Worm (Caenorhabditis elegans) whole organism, L1 larva: Measurements from ENCODE around the gene nhr-260.

ENCODE experiments used
- C04F5.9 ChIP-seq: sonication (generic microtip); optimal IDR thresholded peaks from 2 replicates; lab custom pipeline; 2016; ENCODE audit warnings: missing genetic modification characterization, missing compliant biosample characterization
- Y116A8C.19 ChIP-seq: sonication (generic microtip); optimal IDR thresholded peaks from 2 replicates; lab custom pipeline; 2016; ENCODE audit warnings: missing compliant biosample characterization, missing genetic modification characterization, borderline replicate concordance
- alr-1 ChIP-seq: fragments of 200-800 bp; sonication (Bioruptor generic); optimal IDR thresholded peaks from 2 replicates; lab custom pipeline; 2018; ENCODE audit warnings: borderline replicate concordance, mild to moderate bottlenecking, missing genetic modification characterization, missing compliant biosample characterization
- ama-1 ChIP-seq: fragments of 150-350 bp; optimal IDR thresholded peaks from 2 replicates; lab custom pipeline; 2014
- ceh-63 ChIP-seq: fragments of 200-800 bp; sonication (Bioruptor generic); optimal IDR thresholded peaks from 2 replicates; lab custom pipeline; 2018; ENCODE audit warnings: mild to moderate bottlenecking, missing genetic modification characterization, missing compliant biosample characterization
- dpl-1 ChIP-seq, 3 experiments: fragments of 150-350 bp in 2 of 3; sonication (generic microtip) in 1 of 3; optimal IDR thresholded peaks; 2 replicates each; lab custom pipeline; 2014 to 2017; ENCODE audit warnings: missing biosample characterization in 3 of 3, missing genetic modification characterization in 3 of 3, missing genetic modification reagents in 3 of 3
- dsc-1 ChIP-seq: sonication (generic microtip); optimal IDR thresholded peaks from 2 replicates; lab custom pipeline; 2016; ENCODE audit warnings: mild to moderate bottlenecking, missing genetic modification characterization, missing compliant biosample characterization
- efl-1 ChIP-seq, 4 experiments: fragments of 150-350 bp; optimal IDR thresholded peaks in 3 of 4; peaks in 1 of 4; 1 replicate in 1 of 4; 2 replicates in 3 of 4; lab custom pipeline; 2014; ENCODE audit warnings: missing biosample characterization in 2 of 4, missing genetic modification characterization in 2 of 4, missing genetic modification reagents in 2 of 4
- efl-3 ChIP-seq: fragments of 200-800 bp; sonication (Bioruptor generic); optimal IDR thresholded peaks from 2 replicates; lab custom pipeline; 2018; ENCODE audit warnings: mild to moderate bottlenecking, missing genetic modification characterization, missing compliant biosample characterization
- egl-13 ChIP-seq: sonication (generic microtip); optimal IDR thresholded peaks from 2 replicates; lab custom pipeline; 2016; ENCODE audit warnings: missing genotype, missing genetic modification reagents, missing genetic modification characterization, missing compliant biosample characterization
- elt-2 ChIP-seq: sonication (generic microtip); optimal IDR thresholded peaks from 2 replicates; lab custom pipeline; 2016; ENCODE audit warnings: missing genetic modification characterization, mild to moderate bottlenecking, inconsistent platforms, missing compliant biosample characterization, missing genetic modification reagents
- elt-3 ChIP-seq, 6 experiments: fragments of 150-350 bp in 1 of 6; sonication (generic microtip); optimal IDR thresholded peaks; 2 replicates each; lab custom pipeline; 2017 to 2018; ENCODE audit warnings: missing biosample characterization in 6 of 6, missing genetic modification characterization in 6 of 6, inconsistent platforms in 1 of 6
- fkh-10 ChIP-seq: sonication (generic microtip); optimal IDR thresholded peaks from 2 replicates; lab custom pipeline; 2017; ENCODE audit warnings: missing biosample characterization, missing genetic modification reagents, missing genetic modification characterization
- fkh-4 ChIP-seq: sonication (generic microtip); optimal IDR thresholded peaks from 2 replicates; lab custom pipeline; 2016; ENCODE audit warnings: missing compliant biosample characterization, missing genetic modification characterization, borderline replicate concordance
- fos-1 ChIP-seq: fragments of 150-350 bp; optimal IDR thresholded peaks from 2 replicates; lab custom pipeline; 2014; ENCODE audit warnings: missing biosample characterization, missing genetic modification characterization
- grh-1 ChIP-seq: fragments of 200-800 bp; sonication (Bioruptor generic); IDR thresholded peaks from 2 replicates; pipeline ENCODE4 v1.3.6; 2022; ENCODE audit warnings: missing genetic modification reagents, missing genetic modification characterization, missing compliant biosample characterization
- hpl-2 ChIP-seq: fragments of 150-350 bp; optimal IDR thresholded peaks from 2 replicates; lab custom pipeline; 2014; ENCODE audit warnings: missing biosample characterization, missing genetic modification reagents, missing genetic modification characterization
- irx-1 ChIP-seq: sonication (generic microtip); optimal IDR thresholded peaks from 2 replicates; lab custom pipeline; 2016; ENCODE audit warnings: missing genetic modification characterization, missing compliant biosample characterization
- isw-1 ChIP-seq: fragments of 200-800 bp; sonication (Bioruptor generic); IDR thresholded peaks from 2 replicates; pipeline ENCODE4 v1.3.6; 2022; ENCODE audit warnings: missing genetic modification characterization, missing compliant biosample characterization
- lin-35 ChIP-seq, 2 experiments: fragments of 150-350 bp; optimal IDR thresholded peaks; 2 replicates each; lab custom pipeline; 2014; ENCODE audit warnings: missing biosample characterization in 2 of 2, missing genetic modification characterization in 2 of 2, missing genetic modification reagents in 2 of 2
- lsy-2 ChIP-seq, 2 experiments: fragments of 150-350 bp; optimal IDR thresholded peaks; 2 replicates each; lab custom pipeline; 2014; ENCODE audit warnings: missing biosample characterization in 2 of 2, missing genetic modification characterization in 2 of 2
- nhr-11 ChIP-seq: fragments of 150-350 bp; optimal IDR thresholded peaks from 2 replicates; lab custom pipeline; 2014; ENCODE audit warnings: missing biosample characterization, missing genetic modification characterization
- nhr-12 ChIP-seq: sonication (generic microtip); optimal IDR thresholded peaks from 2 replicates; lab custom pipeline; 2017; ENCODE audit warnings: missing biosample characterization, missing genetic modification characterization
- nhr-19 ChIP-seq: fragments of 200-800 bp; sonication (Bioruptor generic); conservative IDR thresholded peaks from 2 replicates; pipeline ENCODE4 v1.3.6; 2022; ENCODE audit warnings: missing genetic modification characterization, missing compliant biosample characterization
- nhr-20 ChIP-seq: sonication (generic microtip); optimal IDR thresholded peaks from 2 replicates; lab custom pipeline; 2016; ENCODE audit warnings: mild to moderate bottlenecking, missing genetic modification characterization, missing compliant biosample characterization
- nhr-237 ChIP-seq: fragments of 150-350 bp; optimal IDR thresholded peaks from 2 replicates; lab custom pipeline; 2014; ENCODE audit warnings: missing biosample characterization, missing genetic modification characterization
- nhr-47 ChIP-seq: sonication (generic microtip); optimal IDR thresholded peaks from 2 replicates; lab custom pipeline; 2016; ENCODE audit warnings: mild to moderate bottlenecking, missing genetic modification characterization, moderate library complexity, missing compliant biosample characterization
- nhr-84 ChIP-seq: sonication (generic microtip); optimal IDR thresholded peaks from 2 replicates; lab custom pipeline; 2017; ENCODE audit warnings: missing biosample characterization, missing genetic modification characterization
- pax-3 ChIP-seq: fragments of 200-800 bp; sonication (Bioruptor generic); optimal IDR thresholded peaks from 2 replicates; lab custom pipeline; 2018; ENCODE audit warnings: mild to moderate bottlenecking, missing genetic modification characterization, moderate library complexity, missing compliant biosample characterization
- snu-23 ChIP-seq: sonication (generic microtip); optimal IDR thresholded peaks from 2 replicates; lab custom pipeline; 2016; ENCODE audit warnings: missing genetic modification characterization, missing compliant biosample characterization
- sptf-1 ChIP-seq: fragments of 150-350 bp; optimal IDR thresholded peaks from 2 replicates; lab custom pipeline; 2014; ENCODE audit warnings: missing biosample characterization, missing genetic modification characterization
- sup-37 ChIP-seq: fragments of 200-800 bp; sonication (Bioruptor generic); optimal IDR thresholded peaks from 2 replicates; lab custom pipeline; 2018; ENCODE audit warnings: mild to moderate bottlenecking, missing genetic modification characterization, missing compliant biosample characterization
- tlp-1 ChIP-seq: fragments of 150-350 bp; optimal IDR thresholded peaks from 2 replicates; lab custom pipeline; 2014; ENCODE audit warnings: missing biosample characterization, missing genetic modification characterization
- unc-130 ChIP-seq: fragments of 150-350 bp; optimal IDR thresholded peaks from 2 replicates; lab custom pipeline; 2017; ENCODE audit warnings: missing biosample characterization, missing genetic modification characterization, inconsistent platforms
- unc-98 ChIP-seq: fragments of 200-800 bp; sonication (Bioruptor generic); IDR thresholded peaks from 2 replicates; pipeline ENCODE4 v1.3.6; 2022; ENCODE audit warnings: missing genetic modification characterization, missing compliant biosample characterization
- vab-15 ChIP-seq: sonication (generic microtip); optimal IDR thresholded peaks from 2 replicates; lab custom pipeline; 2017; ENCODE audit warnings: missing genotype, mild to moderate bottlenecking, missing genetic modification characterization, missing compliant biosample characterization
- zip-4 ChIP-seq: fragments of 200-800 bp; sonication (Bioruptor generic); optimal IDR thresholded peaks from 2 replicates; lab custom pipeline; 2018; ENCODE audit warnings: mild to moderate bottlenecking, missing genetic modification characterization, moderate library complexity, missing compliant biosample characterization
- ztf-11 ChIP-seq, 2 experiments: sonication (generic microtip); optimal IDR thresholded peaks; 2 replicates each; lab custom pipeline; 2016 to 2017; ENCODE audit warnings: missing genetic modification characterization in 2 of 2, missing biosample characterization in 1 of 2, missing compliant biosample characterization in 1 of 2

nhr-260 gene

DNA sequence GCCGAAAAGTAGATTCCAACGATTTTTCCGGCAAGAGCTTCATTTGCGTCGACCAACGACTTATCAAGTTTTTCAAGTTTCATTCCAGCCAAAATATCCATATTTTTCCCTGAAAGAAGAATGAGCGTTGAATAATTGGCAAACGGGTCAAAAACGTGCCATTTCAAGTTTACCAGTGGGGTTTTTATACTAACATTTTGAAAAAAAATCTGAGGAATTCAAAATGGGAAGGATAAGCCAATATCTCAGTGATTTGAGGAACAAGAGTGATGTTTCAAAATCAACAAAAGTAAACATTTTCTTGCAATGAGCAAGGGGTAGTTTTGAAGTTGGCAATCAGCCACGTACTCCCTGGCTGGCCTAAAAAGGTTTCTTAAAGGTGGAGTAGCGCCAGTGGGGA is 22.9 kb upstream of the nhr-260 start, which contains the start of gene trx-5:
Gene trx-5, minus strand, starts transcription at position 101 of the 400 bp plus-strand sequence.
- TF ChIP-seq nhr-11 (tag; lab: Kevin White, UChicago), result no peak
- no peak for TF ChIP-seq nhr-20
- TF ChIP-seq nhr-19 (GFP tag; lab: Robert Waterston, UW), result no peak
- TF ChIP-seq efl-1 (optimal IDR thresholded peaks at IDR 0.05; lab: Kevin White, UChicago), result no peak
- peak in 1 of 2 experiments; percentile 23 for TF ChIP-seq efl-1 (GFP tag; optimal IDR thresholded peaks at IDR 0.05 in 1 of 2; lab: Kevin White, UChicago)
- no peak for TF ChIP-seq alr-1 (tag; lab: Kevin White, UChicago)
- no peak for TF ChIP-seq ceh-63 (GFP tag; lab: Kevin White, UChicago)
- TF ChIP-seq elt-2 (tag; lab: Kevin White, UChicago), result no peak
- TF ChIP-seq tlp-1 (tag; lab: Kevin White, UChicago), result no peak

DNA sequence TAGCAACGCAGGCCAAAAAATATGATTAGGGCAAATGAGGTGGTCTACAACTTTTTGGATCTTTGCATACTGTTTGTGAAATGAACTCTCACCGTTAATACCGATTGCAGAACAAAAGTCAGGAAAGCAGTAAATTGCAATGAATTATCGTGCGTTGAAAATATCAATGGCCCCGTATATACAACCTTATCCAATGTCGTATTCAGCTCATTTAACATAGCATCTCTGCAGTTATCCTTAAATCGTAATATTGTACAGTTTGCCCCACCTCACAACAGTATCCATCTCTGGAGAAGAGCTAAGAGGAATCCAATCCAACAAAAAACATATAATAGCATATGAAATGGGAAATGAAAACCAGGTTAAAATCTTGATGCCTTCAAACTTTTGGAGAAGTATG is 21.0 kb upstream of the nhr-260 start:
- no peak for TF ChIP-seq Y116A8C.19 (tag; lab: Kevin White, UChicago)
- TF ChIP-seq egl-13 (tag; lab: Kevin White, UChicago), result no peak
- TF ChIP-seq ztf-11 (tag; optimal IDR thresholded peaks at IDR 0.05; lab: Kevin White, UChicago), result no peak
- TF ChIP-seq nhr-47 (tag; lab: Kevin White, UChicago), result no peak
- TF ChIP-seq sptf-1, result no peak
- TF ChIP-seq dsc-1 (tag; lab: Kevin White, UChicago), result no peak
- TF ChIP-seq lin-35 (GFP tag; optimal IDR thresholded peaks at IDR 0.05; lab: Kevin White, UChicago), result no peak
- no peak for TF ChIP-seq C04F5.9 (tag; lab: Kevin White, UChicago)
- no peak for TF ChIP-seq pax-3
- no peak for TF ChIP-seq elt-2 (tag; lab: Kevin White, UChicago)
- no peak for TF ChIP-seq efl-3
- no peak for TF ChIP-seq dpl-1 (GFP tag; optimal IDR thresholded peaks at IDR 0.05; lab: Kevin White, UChicago)
- no peak for TF ChIP-seq nhr-237 (tag; lab: Kevin White, UChicago)
- TF ChIP-seq elt-3 (tag; optimal IDR thresholded peaks at IDR 0.05; lab: Kevin White, UChicago), result no peak
- TF ChIP-seq sup-37 (GFP tag; lab: Kevin White, UChicago), result no peak
- no peak for TF ChIP-seq nhr-11 (tag; lab: Kevin White, UChicago)
- TF ChIP-seq unc-130 (tag; lab: Kevin White, UChicago), result no peak

DNA sequence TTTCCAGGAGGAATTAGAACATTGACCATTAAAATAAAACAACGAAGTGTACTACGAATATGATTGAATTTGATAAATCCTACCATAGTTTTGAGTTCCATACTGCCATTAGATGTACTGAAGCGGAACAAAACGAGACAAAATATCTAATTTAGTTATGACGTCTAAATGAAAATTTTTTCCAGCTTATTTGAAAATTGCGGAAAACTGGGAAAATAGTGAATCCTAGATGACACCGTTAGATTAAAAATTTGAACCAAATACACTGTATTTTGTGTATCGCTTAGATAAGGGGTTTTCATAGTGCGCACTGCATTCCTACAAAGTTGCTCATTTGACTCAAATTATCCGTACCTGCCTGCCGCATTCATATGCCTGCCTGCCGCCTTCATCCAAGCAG is 19.7 kb upstream of the nhr-260 start, which contains the start of gene K02H11.4:
Gene K02H11.4, minus strand, starts transcription at position 101 of the 400 bp plus-strand sequence.
- TF ChIP-seq ceh-63 (GFP tag; lab: Kevin White, UChicago) (no peak), vab-15 (tag; lab: Kevin White, UChicago) (no peak), sup-37 (GFP tag; lab: Kevin White, UChicago) (no peak), zip-4 (GFP tag; lab: Kevin White, UChicago) (no peak), sptf-1 (no peak), isw-1 (GFP tag; lab: Robert Waterston, UW) (no peak), ama-1 (lab: Kevin White, UChicago) (no peak), elt-2 (tag; lab: Kevin White, UChicago) (no peak), fkh-4 (tag; lab: Kevin White, UChicago) (no peak), irx-1 (tag; lab: Kevin White, UChicago) (no peak), hpl-2 (no peak), alr-1 (tag; lab: Kevin White, UChicago) (no peak), elt-3 (tag; optimal IDR thresholded peaks at IDR 0.05; lab: Kevin White, UChicago) (no peak), fos-1 (tag; lab: Kevin White, UChicago) (no peak), nhr-12 (tag; lab: Kevin White, UChicago) (no peak), snu-23 (GFP tag; lab: Kevin White, UChicago) (no peak)

DNA sequence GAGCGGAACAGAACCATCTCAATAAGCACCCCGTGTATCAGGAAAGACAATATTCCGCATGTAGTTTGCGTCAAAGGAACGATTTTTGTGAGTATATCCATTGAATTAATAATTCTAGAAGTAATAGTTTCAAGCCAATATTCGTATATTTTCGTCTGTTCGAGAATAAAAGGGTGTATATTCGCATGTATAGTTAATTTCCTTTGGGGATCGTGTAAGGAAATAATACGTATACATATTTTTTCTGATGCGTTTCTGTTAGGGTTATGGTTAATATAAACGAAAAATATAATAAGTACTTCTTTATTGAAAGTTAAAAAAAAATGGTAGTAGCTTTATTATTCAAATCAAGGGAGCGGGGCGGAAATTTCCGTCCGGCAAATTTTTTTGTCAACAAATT is 16.5 kb upstream of the nhr-260 start, which contains the start of gene str-236:
Gene str-236, minus strand, starts transcription at position 101 of the 400 bp plus-strand sequence.
- TF ChIP-seq sup-37 (GFP tag; lab: Kevin White, UChicago), result no peak
- no peak for TF ChIP-seq nhr-84 (tag; lab: Kevin White, UChicago)
- TF ChIP-seq fkh-10, result no peak
- TF ChIP-seq grh-1 (GFP tag; lab: Robert Waterston, UW), result no peak
- TF ChIP-seq unc-98, result no peak
- no peak for TF ChIP-seq lsy-2 (tag; optimal IDR thresholded peaks at IDR 0.05; lab: Kevin White, UChicago)
- TF ChIP-seq fos-1 (tag; lab: Kevin White, UChicago), result no peak
